Worm (Caenorhabditis elegans): ENCODE data around the gene mltn-10.

DNA sequence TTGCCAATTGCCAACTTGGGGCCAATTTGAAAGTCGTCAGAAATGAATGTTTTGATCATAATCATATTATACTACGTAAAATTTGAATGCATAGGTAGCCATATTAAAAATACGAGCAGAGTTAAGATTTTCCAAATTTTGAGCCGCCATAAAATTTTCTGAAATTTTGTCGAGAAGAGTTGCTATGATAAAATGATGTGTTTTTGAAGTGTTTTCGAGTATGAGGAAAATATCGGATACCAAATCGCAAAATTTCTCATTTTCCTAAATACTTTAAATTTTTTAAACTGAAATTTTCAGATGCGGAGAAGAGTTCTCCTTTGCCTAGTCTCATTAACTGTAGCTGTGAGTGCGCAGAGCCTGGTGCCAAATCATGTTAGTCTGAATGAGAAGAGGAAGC is 4.5 kb downstream of the mltn-10 start, which contains the start of gene tag-297:
- no peak for TF ChIP-seq sea-1 (GFP tag; conservative IDR thresholded peaks at IDR 0.05)
- no peak for TF ChIP-seq ama-1 (optimal IDR thresholded peaks at IDR 0.05)
- no peak for TF ChIP-seq tbx-11 (GFP tag; IDR thresholded peaks at IDR 0.05)
- no peak for TF ChIP-seq pes-1 (GFP tag; IDR thresholded peaks at IDR 0.05)
- TF ChIP-seq hnd-1 (tag; optimal IDR thresholded peaks at IDR 0.05) = no peak

All from whole organism, early embryonic.